Fruit fly (Drosophila melanogaster) whole organism, pupa: ENCODE measurements around the gene meso18E.

ENCODE experiments used
- CG10348 ChIP-seq: fragments of 200-800 bp; sonication (Bioruptor generic); IDR thresholded peaks from 2 replicates; pipeline ENCODE4 v1.3.6; 2022; ENCODE audit warnings: missing biosample characterization, missing genetic modification characterization
- CG12605 ChIP-seq: fragments of 200-800 bp; sonication (Bioruptor generic); IDR thresholded peaks from 2 replicates; pipeline ENCODE4 v1.3.6; 2022; ENCODE audit warnings: missing biosample characterization, missing genetic modification characterization
- CG13204 ChIP-seq: fragments of 200-800 bp; sonication (Bioruptor generic); optimal IDR thresholded peaks from 2 replicates; lab custom pipeline; 2018; ENCODE audit warnings: missing biosample characterization, mild to moderate bottlenecking, missing genetic modification characterization, moderate library complexity
- CG14655 ChIP-seq: fragments of 200-800 bp; sonication (Bioruptor generic); optimal IDR thresholded peaks from 3 replicates; lab custom pipeline; 2017; ENCODE audit warnings: mild to moderate bottlenecking, missing biosample characterization, missing genetic modification reagents, missing genetic modification characterization
- CG15710 ChIP-seq: fragments of 200-800 bp; sonication (Bioruptor generic); optimal IDR thresholded peaks from 2 replicates; lab custom pipeline; 2018; ENCODE audit warnings: missing biosample characterization, mild to moderate bottlenecking, missing genetic modification characterization, moderate library complexity
- CG17806 ChIP-seq: fragments of 200-800 bp; sonication (Bioruptor generic); optimal IDR thresholded peaks from 2 replicates; lab custom pipeline; 2018; ENCODE audit warnings: missing biosample characterization, mild to moderate bottlenecking, missing genetic modification characterization, moderate library complexity
- CG32121 ChIP-seq: fragments of 200-800 bp; sonication (Bioruptor generic); IDR thresholded peaks from 2 replicates; pipeline ENCODE4 v1.3.6; 2022; ENCODE audit warnings: missing biosample characterization, missing genetic modification characterization
- CG34367 ChIP-seq: fragments of 200-800 bp; sonication (Bioruptor generic); optimal IDR thresholded peaks from 2 replicates; lab custom pipeline; 2018; ENCODE audit warnings: missing biosample characterization, mild to moderate bottlenecking, missing genetic modification characterization
- CG4496 ChIP-seq: fragments of 200-800 bp; sonication (Bioruptor generic); IDR thresholded peaks from 3 replicates; pipeline ENCODE4 v1.3.6; 2022; ENCODE audit warnings: missing biosample characterization, missing genetic modification characterization
- CG8159 ChIP-seq: fragments of 200-800 bp; sonication (Bioruptor generic); optimal IDR thresholded peaks from 3 replicates; lab custom pipeline; 2018; ENCODE audit warnings: missing biosample characterization, mild to moderate bottlenecking, missing genetic modification characterization, moderate library complexity
- CG8301 ChIP-seq: fragments of 200-800 bp; sonication (Bioruptor generic); optimal IDR thresholded peaks from 2 replicates; lab custom pipeline; 2018; ENCODE audit warnings: missing biosample characterization, mild to moderate bottlenecking, missing genetic modification characterization
- CG9948 ChIP-seq: fragments of 200-800 bp; sonication (Bioruptor generic); optimal IDR thresholded peaks from 2 replicates; lab custom pipeline; 2018; ENCODE audit warnings: missing biosample characterization, mild to moderate bottlenecking, missing genetic modification characterization, moderate library complexity
- D1 ChIP-seq: fragments of 200-800 bp; sonication (Bioruptor generic); optimal IDR thresholded peaks from 2 replicates; lab custom pipeline; 2018; ENCODE audit warnings: missing biosample characterization, mild to moderate bottlenecking, missing genetic modification characterization, moderate library complexity
- EcR ChIP-seq: fragments of 200-800 bp; sonication (Bioruptor generic); optimal IDR thresholded peaks from 3 replicates; lab custom pipeline; 2019; ENCODE audit warnings: missing biosample characterization, missing genetic modification characterization, mild to moderate bottlenecking, moderate library complexity, missing genetic modification reagents
- Ets98B ChIP-seq: fragments of 200-800 bp; sonication (Bioruptor generic); IDR thresholded peaks from 2 replicates; pipeline ENCODE4 v1.3.6; 2022; ENCODE audit warnings: missing biosample characterization, missing genetic modification characterization
- Pif1A ChIP-seq: fragments of 200-800 bp; sonication (Bioruptor generic); optimal IDR thresholded peaks from 3 replicates; lab custom pipeline; 2016; ENCODE audit warnings: missing biosample characterization, missing genetic modification characterization
- Pif1B ChIP-seq: fragments of 200-800 bp; sonication (Bioruptor generic); optimal IDR thresholded peaks from 3 replicates; lab custom pipeline; 2016; ENCODE audit warnings: missing biosample characterization, missing genetic modification characterization
- Snoo ChIP-seq: fragments of 200-800 bp; sonication (Bioruptor generic); optimal IDR thresholded peaks from 3 replicates; lab custom pipeline; 2017; ENCODE audit warnings: missing biosample characterization, mild to moderate bottlenecking, missing genetic modification characterization, inconsistent platforms
- fd96Ca ChIP-seq: fragments of 200-800 bp; sonication (Bioruptor generic); IDR thresholded peaks from 3 replicates; pipeline ENCODE4 v1.3.6; 2022; ENCODE audit warnings: missing biosample characterization, missing genetic modification characterization
- gl ChIP-seq: fragments of 200-800 bp; sonication (Bioruptor generic); optimal IDR thresholded peaks from 2 replicates; lab custom pipeline; 2018; ENCODE audit warnings: missing biosample characterization, mild to moderate bottlenecking, missing genetic modification characterization
- rn ChIP-seq: fragments of 200-800 bp; sonication (Bioruptor generic); IDR thresholded peaks from 2 replicates; pipeline ENCODE4 v1.3.6; 2022; ENCODE audit warnings: missing biosample characterization, missing genetic modification characterization

The meso18E gene

DNA sequence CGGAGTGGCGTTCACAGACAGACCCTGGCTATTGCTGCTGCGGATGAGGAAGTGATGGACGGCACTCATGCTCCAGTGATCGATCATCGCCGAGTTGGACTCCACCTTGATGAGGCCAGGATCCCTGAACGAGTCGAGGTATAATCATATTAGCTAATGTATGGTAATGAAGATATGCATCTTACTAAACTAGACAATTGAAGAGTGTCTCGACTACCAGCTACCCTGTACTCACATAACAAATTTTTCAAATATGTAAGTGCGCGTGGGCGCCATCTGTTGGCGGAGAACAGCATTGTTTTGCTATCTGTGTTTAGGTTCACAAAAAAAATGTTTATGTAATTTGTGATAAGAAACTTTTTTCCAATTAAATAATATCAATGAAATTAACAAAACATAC is 33.6 kb downstream of the meso18E start:
- TF ChIP-seq CG34367 (tag; lab: Kevin White, UChicago) (no peak), CG14655 (no peak), Snoo (no peak), Ets98B (GFP tag; lab: Robert Waterston, UW) (no peak), CG15710 (no peak), CG17806 (tag; lab: Kevin White, UChicago) (no peak), fd96Ca (GFP tag; lab: Robert Waterston, UW) (no peak), Pif1A (GFP tag; lab: Kevin White, UChicago) (no peak)

DNA sequence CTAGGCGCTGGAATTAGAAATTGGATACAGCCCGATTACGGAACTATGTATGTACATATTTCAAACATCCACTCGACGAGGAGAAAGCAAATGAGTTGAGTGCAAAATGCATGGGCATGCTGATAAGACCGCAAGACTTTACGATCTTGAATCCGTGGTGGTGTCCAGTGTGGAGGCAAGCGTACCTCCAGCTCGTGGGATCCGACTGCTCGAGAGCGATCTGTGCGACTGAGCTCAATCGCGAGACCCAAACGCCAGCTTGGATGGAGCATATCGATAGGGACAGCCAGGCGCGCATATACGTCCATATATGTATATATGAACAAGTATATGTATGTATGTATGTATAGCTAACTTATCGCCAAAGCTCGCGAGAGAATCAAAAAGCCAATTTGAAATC is 37.2 kb downstream of the meso18E start, which contains the start of gene et:
Gene et, minus strand, starts transcription at position 230 of the 400 bp plus-strand sequence.
- no peak for TF ChIP-seq gl (tag; lab: Kevin White, UChicago)
- no peak for TF ChIP-seq CG8159 (tag; lab: Kevin White, UChicago)
- TF ChIP-seq fd96Ca (GFP tag; lab: Robert Waterston, UW) = no peak
- no peak for TF ChIP-seq rn (GFP tag; lab: Robert Waterston, UW)
- no peak for TF ChIP-seq Snoo
- TF ChIP-seq CG13204 (GFP tag; lab: Kevin White, UChicago) = no peak
- no peak for TF ChIP-seq Pif1A (GFP tag; lab: Kevin White, UChicago)
- TF ChIP-seq CG10348 (GFP tag; lab: Robert Waterston, UW) = no peak
- no peak for TF ChIP-seq CG14655
- TF ChIP-seq Ets98B (GFP tag; lab: Robert Waterston, UW) = no peak
- no peak for TF ChIP-seq CG15710

DNA sequence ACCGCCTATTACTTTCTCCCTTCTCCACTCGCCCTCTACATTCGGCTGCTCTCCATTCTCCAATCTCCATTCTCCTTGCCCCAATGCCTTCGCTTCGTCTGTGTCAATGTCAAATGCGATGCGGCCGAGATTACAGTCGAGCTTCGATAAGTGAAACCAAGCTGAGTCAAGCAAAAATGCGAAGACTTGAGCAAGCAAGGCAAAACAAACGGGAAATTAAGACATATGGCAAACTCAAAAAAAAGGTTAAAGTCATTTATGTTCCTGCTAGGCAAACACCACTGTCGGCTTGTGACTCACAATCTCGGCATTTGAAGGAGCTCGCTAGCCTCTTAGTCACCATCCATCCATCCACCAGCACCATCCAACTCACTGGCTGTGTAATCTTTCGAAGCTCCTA is 44.4 kb downstream of the meso18E start:
- TF ChIP-seq Pif1A (GFP tag; lab: Kevin White, UChicago) (peak; percentile 98), EcR (GFP tag; lab: Kevin White, UChicago) (peak; percentile 75), fd96Ca (GFP tag; lab: Robert Waterston, UW) (peak; percentile 98), CG34367 (tag; lab: Kevin White, UChicago) (peak; percentile 98), CG15710 (peak; percentile 98), Snoo (peak; percentile 99), CG10348 (GFP tag; lab: Robert Waterston, UW) (peak; percentile 87), CG4496 (peak; percentile 97), CG17806 (tag; lab: Kevin White, UChicago) (peak; percentile 97), CG13204 (GFP tag; lab: Kevin White, UChicago) (peak; percentile 96), gl (tag; lab: Kevin White, UChicago) (peak; percentile 96), D1 (no peak), CG8159 (tag; lab: Kevin White, UChicago) (peak; percentile 95), Pif1B (GFP tag; lab: Kevin White, UChicago) (peak; percentile 99), Ets98B (GFP tag; lab: Robert Waterston, UW) (peak; percentile 97), CG9948 (tag; lab: Kevin White, UChicago) (peak; percentile 96), CG14655 (peak; percentile 95), CG32121 (GFP tag; lab: Robert Waterston, UW) (peak; percentile 94), rn (GFP tag; lab: Robert Waterston, UW) (peak; percentile 92), CG12605 (GFP tag; lab: Robert Waterston, UW) (peak; percentile 96), CG8301 (tag; lab: Kevin White, UChicago) (peak; percentile 93)

DNA sequence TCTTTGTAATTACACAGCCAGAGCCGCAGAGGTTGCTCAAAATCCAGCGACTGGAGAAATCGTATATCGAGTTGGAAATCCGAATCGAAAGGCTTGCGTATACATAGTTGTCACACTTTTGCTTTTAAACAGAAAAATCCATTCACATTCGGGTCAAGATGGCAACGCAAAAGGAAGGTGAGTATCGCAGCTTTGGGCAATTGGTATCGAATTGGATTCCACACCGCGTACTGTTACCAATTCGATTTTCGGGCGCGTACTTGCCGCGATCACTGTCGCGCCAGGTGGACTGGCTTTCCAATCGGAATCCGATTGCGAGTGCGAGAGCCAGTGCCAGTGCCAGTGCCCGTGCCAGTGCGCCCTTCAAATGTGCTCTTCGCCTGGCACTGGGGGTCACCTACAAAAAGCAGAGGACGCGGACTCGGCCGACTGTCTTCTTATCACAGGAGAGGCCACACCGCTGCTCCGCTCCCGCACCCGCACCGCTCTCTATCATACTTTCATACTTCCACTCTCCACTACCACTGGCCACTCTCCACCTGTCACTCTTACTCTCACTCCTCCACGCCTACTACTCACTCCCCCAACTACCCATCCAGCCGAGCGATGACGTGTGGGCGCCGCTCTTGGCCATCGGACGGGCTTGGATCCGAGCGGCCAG is 45.3 kb downstream of the meso18E start:
- no peak for TF ChIP-seq CG8159 (tag; lab: Kevin White, UChicago)
- TF ChIP-seq, all 21 proteins: peak for 0

DNA sequence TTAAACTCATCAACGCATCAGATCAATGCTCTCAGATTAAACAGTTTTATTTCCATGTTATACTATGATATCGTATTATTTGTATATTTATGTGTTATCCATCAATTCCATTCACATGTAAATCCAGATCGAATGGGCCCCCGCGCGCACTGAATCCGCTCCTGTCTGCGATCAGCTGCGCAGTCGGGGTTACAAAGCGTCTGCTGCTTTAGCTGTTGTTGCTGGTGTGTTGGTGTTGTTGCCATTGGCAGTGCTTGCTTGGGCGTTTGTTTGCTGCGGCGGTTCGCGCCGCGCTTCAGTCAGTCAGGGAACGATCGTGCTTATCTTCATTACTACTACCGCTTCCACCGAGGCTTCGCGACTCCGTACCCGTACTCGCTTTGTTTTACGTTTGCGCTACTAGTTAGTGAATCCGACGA is 45.8 kb downstream of the meso18E start, which contains the start of gene Zw:
Gene Zw, plus strand, starts transcription at position 262 of the 419 bp plus-strand sequence.
- TF ChIP-seq CG12605 (GFP tag; lab: Robert Waterston, UW) = no peak
- peak; percentile 67 for TF ChIP-seq Pif1A (GFP tag; lab: Kevin White, UChicago)
- peak; percentile 14 for TF ChIP-seq Pif1B (GFP tag; lab: Kevin White, UChicago)
- peak; percentile 75 for TF ChIP-seq CG4496
- TF ChIP-seq Snoo = peak; percentile 40
- TF ChIP-seq D1 = no peak
- TF ChIP-seq CG15710 = peak; percentile 36
- peak; percentile 74 for TF ChIP-seq fd96Ca (GFP tag; lab: Robert Waterston, UW)
- TF ChIP-seq CG8301 (tag; lab: Kevin White, UChicago) = peak; percentile 36
- TF ChIP-seq CG17806 (tag; lab: Kevin White, UChicago) = peak; percentile 38
- TF ChIP-seq EcR (GFP tag; lab: Kevin White, UChicago) = peak; percentile 28
- no peak for TF ChIP-seq gl (tag; lab: Kevin White, UChicago)
- TF ChIP-seq CG9948 (tag; lab: Kevin White, UChicago) = peak; percentile 26
- TF ChIP-seq CG32121 (GFP tag; lab: Robert Waterston, UW) = peak; percentile 25; the same call in 1 of the 2 replicates
- TF ChIP-seq CG34367 (tag; lab: Kevin White, UChicago) = peak; percentile 29
- TF ChIP-seq CG13204 (GFP tag; lab: Kevin White, UChicago) = peak; percentile 95
- TF ChIP-seq CG8159 (tag; lab: Kevin White, UChicago) = peak; percentile 45
- 0 out of 2 replicates have a peak, but pooled peaks have one; percentile 34 for TF ChIP-seq rn (GFP tag; lab: Robert Waterston, UW)
- TF ChIP-seq CG10348 (GFP tag; lab: Robert Waterston, UW) = no peak
- TF ChIP-seq CG14655 = peak; percentile 52
- peak; percentile 72 for TF ChIP-seq Ets98B (GFP tag; lab: Robert Waterston, UW)

DNA sequence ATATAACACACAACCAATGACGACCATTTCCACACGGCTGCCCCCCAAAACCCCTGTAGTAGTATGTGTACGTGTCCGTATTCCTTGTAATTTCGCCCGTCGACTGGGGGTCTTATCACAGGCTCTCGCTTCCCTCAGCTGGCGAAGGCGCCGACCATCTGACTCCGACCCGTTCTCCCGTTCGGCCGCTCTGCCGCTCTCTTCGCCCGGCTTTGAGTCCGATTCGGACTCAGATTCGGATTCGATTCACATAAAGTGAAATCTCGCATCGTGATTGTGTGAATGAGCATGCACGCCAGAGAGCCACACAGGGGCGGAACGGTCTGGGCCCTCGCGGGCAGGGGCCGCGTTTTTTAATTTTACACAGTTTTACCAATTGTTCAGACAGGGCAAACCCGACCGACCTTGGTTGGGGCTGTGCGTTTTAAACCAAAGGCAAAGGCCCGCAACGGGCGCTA is 47.1 kb downstream of the meso18E start:
- TF ChIP-seq fd96Ca (GFP tag; lab: Robert Waterston, UW) (peak; percentile 74), CG32121 (GFP tag; lab: Robert Waterston, UW) (peak; percentile 48; the same call in 1 of the 2 replicates), gl (tag; lab: Kevin White, UChicago) (no peak), Snoo (peak; percentile 43), Pif1B (GFP tag; lab: Kevin White, UChicago) (peak; percentile 6), rn (GFP tag; lab: Robert Waterston, UW) (0 out of 2 replicates have a peak, but pooled peaks have one; percentile 27), CG4496 (peak; percentile 72), CG13204 (GFP tag; lab: Kevin White, UChicago) (peak; percentile 77), CG8301 (tag; lab: Kevin White, UChicago) (peak; percentile 11), D1 (no peak), CG12605 (GFP tag; lab: Robert Waterston, UW) (peak; percentile 50), CG9948 (tag; lab: Kevin White, UChicago) (no peak), Ets98B (GFP tag; lab: Robert Waterston, UW) (peak; percentile 61; the same call in 1 of the 2 replicates), EcR (GFP tag; lab: Kevin White, UChicago) (peak; percentile 46), CG17806 (tag; lab: Kevin White, UChicago) (no peak), CG8159 (tag; lab: Kevin White, UChicago) (peak; percentile 32), CG14655 (peak; percentile 36), CG15710 (peak; percentile 15)
